Fruit fly (Drosophila melanogaster) whole organism, embryonic: ENCODE data around the gene vari.

Source experiments
- Blimp-1 ChIP-seq: fragments of 200-800 bp; sonication (Bioruptor generic); optimal IDR thresholded peaks from 3 replicates; lab custom pipeline; 2018; ENCODE audit warnings: missing biosample characterization, missing genetic modification characterization, mild to moderate bottlenecking, moderate library complexity, missing genetic modification reagents
- CG10654 ChIP-seq: fragments of 200-800 bp; sonication (Bioruptor generic); optimal IDR thresholded peaks from 2 replicates; lab custom pipeline; 2016; ENCODE audit warnings: missing biosample characterization, missing genetic modification characterization
- CG11247 ChIP-seq: fragments of 200-800 bp; sonication (Bioruptor generic); IDR thresholded peaks from 2 replicates; pipeline ENCODE4 v1.3.6; 2022; ENCODE audit warnings: missing biosample characterization, missing genetic modification characterization
- CG12155 ChIP-seq: fragments of 200-800 bp; sonication (Bioruptor generic); optimal IDR thresholded peaks from 3 replicates; lab custom pipeline; 2016; ENCODE audit warnings: missing biosample characterization, missing genetic modification characterization
- CG13624 ChIP-seq: fragments of 200-800 bp; sonication (Bioruptor generic); optimal IDR thresholded peaks from 2 replicates; lab custom pipeline; 2016; ENCODE audit warnings: missing biosample characterization, missing genetic modification characterization
- CG13775 ChIP-seq: fragments of 200-800 bp; sonication (Bioruptor generic); optimal IDR thresholded peaks from 3 replicates; lab custom pipeline; 2017; ENCODE audit warnings: missing biosample characterization, mild to moderate bottlenecking, missing genetic modification characterization
- CG13894 ChIP-seq: fragments of 200-800 bp; sonication (Bioruptor generic); optimal IDR thresholded peaks from 3 replicates; lab custom pipeline; 2018; ENCODE audit warnings: missing biosample characterization, mild to moderate bottlenecking, missing genetic modification characterization, moderate library complexity
- CG15073 ChIP-seq: fragments of 200-800 bp; sonication (Bioruptor generic); optimal IDR thresholded peaks from 2 replicates; lab custom pipeline; 2016; ENCODE audit warnings: missing biosample characterization, missing genetic modification characterization
- CG16863 ChIP-seq: fragments of 200-800 bp; sonication (Bioruptor generic); optimal IDR thresholded peaks from 3 replicates; lab custom pipeline; 2016; ENCODE audit warnings: missing biosample characterization, missing genetic modification characterization
- CG17829 ChIP-seq: fragments of 200-800 bp; optimal IDR thresholded peaks from 2 replicates; lab custom pipeline; 2019; ENCODE audit warnings: missing biosample characterization, mild to moderate bottlenecking, missing genetic modification characterization, moderate library complexity
- CG32767 ChIP-seq: fragments of 200-800 bp; sonication (Bioruptor generic); IDR thresholded peaks from 2 replicates; pipeline ENCODE4 v1.3.6; 2022; ENCODE audit warnings: missing biosample characterization, missing genetic modification characterization
- CG33213 ChIP-seq: fragments of 200-800 bp; sonication (Bioruptor generic); optimal IDR thresholded peaks from 3 replicates; lab custom pipeline; 2016; ENCODE audit warnings: missing biosample characterization, missing genetic modification characterization
- CG34224 ChIP-seq: fragments of 200-800 bp; sonication (Bioruptor generic); IDR thresholded peaks from 3 replicates; pipeline ENCODE4 v1.3.6; 2022; ENCODE audit warnings: missing biosample characterization, missing genetic modification characterization; ENCODE audit not compliant: partially characterized antibody
- CG3726 ChIP-seq: fragments of 200-800 bp; sonication (Bioruptor generic); IDR thresholded peaks from 3 replicates; pipeline ENCODE4, ENCODE4 v1.3.6; 2022; ENCODE audit warnings: missing biosample characterization, missing genetic modification characterization
- CG3838 ChIP-seq: fragments of 200-800 bp; sonication (Bioruptor generic); optimal IDR thresholded peaks from 3 replicates; lab custom pipeline; 2016; ENCODE audit warnings: missing biosample characterization, missing genetic modification characterization
- CG42726 ChIP-seq: fragments of 200-800 bp; sonication (Bioruptor generic); IDR thresholded peaks from 2 replicates; pipeline ENCODE4 v1.3.6; 2022; ENCODE audit warnings: missing biosample characterization, missing genetic modification characterization; ENCODE audit not compliant: partially characterized antibody
- CG4707 ChIP-seq: fragments of 200-800 bp; sonication (Bioruptor generic); optimal IDR thresholded peaks from 2 replicates; lab custom pipeline; 2018; ENCODE audit warnings: missing biosample characterization, mild to moderate bottlenecking, missing genetic modification characterization, moderate library complexity
- CG4730 ChIP-seq: fragments of 200-800 bp; sonication (Bioruptor generic); IDR thresholded peaks from 2 replicates; pipeline ENCODE4 v1.3.6; 2022; ENCODE audit warnings: missing biosample characterization, missing genetic modification characterization
- CG4820 ChIP-seq: fragments of 200-800 bp; sonication (Bioruptor generic); optimal IDR thresholded peaks from 3 replicates; lab custom pipeline; 2016; ENCODE audit warnings: missing biosample characterization, missing genetic modification characterization
- CG5245 ChIP-seq: fragments of 200-800 bp; sonication (Bioruptor generic); optimal IDR thresholded peaks from 3 replicates; lab custom pipeline; 2016; ENCODE audit warnings: missing biosample characterization, missing genetic modification characterization
- CG6683 ChIP-seq: fragments of 200-800 bp; sonication (Bioruptor generic); optimal IDR thresholded peaks from 2 replicates; lab custom pipeline; 2017; ENCODE audit warnings: missing biosample characterization, mild to moderate bottlenecking, missing genetic modification characterization, missing genetic modification reagents
- CG8089 ChIP-seq: fragments of 200-800 bp; sonication (Bioruptor generic); optimal IDR thresholded peaks from 3 replicates; lab custom pipeline; 2016; ENCODE audit warnings: missing biosample characterization, missing genetic modification characterization
- CG8478 ChIP-seq: fragments of >200 bp; optimal IDR thresholded peaks from 2 replicates; lab custom pipeline; 2018
- Dref ChIP-seq: fragments of 200-800 bp; sonication (Bioruptor generic); IDR thresholded peaks from 2 replicates; pipeline ENCODE4 v1.3.6; 2022; ENCODE audit warnings: missing biosample characterization, missing genetic modification characterization
- Gsc ChIP-seq: fragments of 200-800 bp; sonication (Bioruptor generic); IDR thresholded peaks from 2 replicates; pipeline ENCODE4 v1.3.6; 2022; ENCODE audit warnings: missing biosample characterization, missing genetic modification characterization
- HLH3B ChIP-seq: fragments of 200-800 bp; sonication (Bioruptor generic); IDR thresholded peaks from 2 replicates; pipeline ENCODE4 v1.3.6; 2022; ENCODE audit warnings: missing biosample characterization, missing genetic modification characterization
- Hand ChIP-seq: fragments of 200-800 bp; sonication (Bioruptor generic); optimal IDR thresholded peaks from 2 replicates; lab custom pipeline; 2017; ENCODE audit warnings: mild to moderate bottlenecking, missing biosample characterization, missing genetic modification reagents, missing genetic modification characterization
- Hsf ChIP-seq: fragments of 200-800 bp; sonication (Bioruptor generic); optimal IDR thresholded peaks from 3 replicates; lab custom pipeline; 2016; ENCODE audit warnings: missing biosample characterization, missing genetic modification characterization
- Lim3 ChIP-seq: fragments of 200-800 bp; sonication (Bioruptor generic); IDR thresholded peaks from 2 replicates; pipeline ENCODE4 v1.3.6; 2022; ENCODE audit warnings: missing biosample characterization, missing genetic modification characterization
- Nf-YB ChIP-seq: fragments of 200-800 bp; sonication (Bioruptor generic); optimal IDR thresholded peaks from 3 replicates; lab custom pipeline; 2019; ENCODE audit warnings: missing biosample characterization, mild to moderate bottlenecking, missing genetic modification characterization, moderate library complexity
- PHDP ChIP-seq: fragments of 200-800 bp; sonication (Bioruptor generic); optimal IDR thresholded peaks from 3 replicates; lab custom pipeline; 2018; ENCODE audit warnings: missing biosample characterization, mild to moderate bottlenecking, missing genetic modification characterization, moderate library complexity
- Vsx1 ChIP-seq: fragments of 200-800 bp; sonication (Bioruptor generic); optimal IDR thresholded peaks from 2 replicates; lab custom pipeline; 2017; ENCODE audit warnings: missing biosample characterization, mild to moderate bottlenecking, missing genetic modification characterization, missing genetic modification reagents
- bab2 ChIP-seq: fragments of 200-800 bp; sonication (Bioruptor generic); optimal IDR thresholded peaks from 2 replicates; lab custom pipeline; 2016; ENCODE audit warnings: missing biosample characterization, missing genetic modification characterization
- bowl ChIP-seq: fragments of 200-800 bp; sonication (Bioruptor generic); IDR thresholded peaks from 2 replicates; pipeline ENCODE4 v1.3.6; 2022; ENCODE audit warnings: missing biosample characterization, missing genetic modification characterization
- dmrt99B ChIP-seq: fragments of 200-800 bp; sonication (Bioruptor generic); optimal IDR thresholded peaks from 2 replicates; lab custom pipeline; 2018; ENCODE audit warnings: missing biosample characterization, mild to moderate bottlenecking, missing genetic modification characterization, moderate library complexity
- dysf ChIP-seq: fragments of 200-800 bp; sonication (Bioruptor generic); IDR thresholded peaks from 3 replicates; pipeline ENCODE4 v1.3.6; 2022; ENCODE audit warnings: missing biosample characterization, missing genetic modification characterization
- fd64A ChIP-seq: fragments of 200-800 bp; sonication (Bioruptor generic); optimal IDR thresholded peaks from 3 replicates; lab custom pipeline; 2018; ENCODE audit warnings: missing biosample characterization, mild to moderate bottlenecking, missing genetic modification characterization
- fu2 ChIP-seq: fragments of 200-800 bp; sonication (Bioruptor generic); optimal IDR thresholded peaks from 2 replicates; lab custom pipeline; 2016; ENCODE audit warnings: missing biosample characterization, missing genetic modification characterization
- gfzf ChIP-seq: fragments of 200-800 bp; sonication (Bioruptor generic); optimal IDR thresholded peaks from 2 replicates; lab custom pipeline; 2016; ENCODE audit warnings: missing biosample characterization, mild to moderate bottlenecking, missing genetic modification characterization, moderate library complexity
- kni ChIP-seq: fragments of 200-800 bp; sonication (Bioruptor generic); optimal IDR thresholded peaks from 3 replicates; lab custom pipeline; 2017; ENCODE audit warnings: mild to moderate bottlenecking, missing biosample characterization, missing genetic modification reagents, missing genetic modification characterization
- lab ChIP-seq: fragments of 200-800 bp; sonication (Bioruptor generic); optimal IDR thresholded peaks from 3 replicates; lab custom pipeline; 2017; ENCODE audit warnings: missing biosample characterization, missing genetic modification characterization, mild to moderate bottlenecking, moderate library complexity, missing genetic modification reagents
- maf-S ChIP-seq: fragments of 200-800 bp; sonication (Bioruptor generic); optimal IDR thresholded peaks from 2 replicates; lab custom pipeline; 2016; ENCODE audit warnings: missing biosample characterization, missing genetic modification characterization
- org-1 ChIP-seq: fragments of 200-800 bp; sonication (Bioruptor generic); optimal IDR thresholded peaks from 2 replicates; lab custom pipeline; 2017; ENCODE audit warnings: missing biosample characterization, missing genetic modification characterization
- otp ChIP-seq: fragments of 200-800 bp; sonication (Bioruptor generic); IDR thresholded peaks from 3 replicates; pipeline ENCODE4, ENCODE4 v1.3.6; 2022; ENCODE audit warnings: missing biosample characterization, missing genetic modification characterization
- rib ChIP-seq: fragments of 200-800 bp; sonication (Bioruptor generic); IDR thresholded peaks from 2 replicates; pipeline ENCODE4 v1.3.6; 2022; ENCODE audit warnings: missing biosample characterization, missing genetic modification characterization
- schlank ChIP-seq: fragments of 200-800 bp; sonication (Bioruptor generic); optimal IDR thresholded peaks from 2 replicates; lab custom pipeline; 2018; ENCODE audit warnings: missing biosample characterization, mild to moderate bottlenecking, missing genetic modification characterization
- sna ChIP-seq: fragments of 200-800 bp; sonication (Bioruptor generic); IDR thresholded peaks from 2 replicates; pipeline ENCODE4 v1.3.6; 2022; ENCODE audit warnings: missing biosample characterization, missing genetic modification characterization; ENCODE audit not compliant: partially characterized antibody
- stwl ChIP-seq: fragments of 200-800 bp; sonication (Bioruptor generic); optimal IDR thresholded peaks from 3 replicates; lab custom pipeline; 2018; ENCODE audit warnings: missing biosample characterization, mild to moderate bottlenecking, missing genetic modification characterization, moderate library complexity
- tup ChIP-seq: fragments of 200-800 bp; sonication (Bioruptor generic); optimal IDR thresholded peaks from 2 replicates; lab custom pipeline; 2016; ENCODE audit warnings: missing biosample characterization, mild to moderate bottlenecking, missing genetic modification characterization, moderate library complexity
- zfh2 ChIP-seq: fragments of 200-800 bp; sonication (Bioruptor generic); optimal IDR thresholded peaks from 2 replicates; lab custom pipeline; 2016; ENCODE audit warnings: missing biosample characterization, missing genetic modification characterization

vari gene

dm6 chr2L:20787271-20787791 lies 9.5 kb downstream of the vari start, which contains the start of gene Pomp (continued):
- TF ChIP-seq zfh2 (GFP tag; lab: Kevin White, UChicago) (peak; percentile 63), CG13624 (GFP tag; lab: Kevin White, UChicago) (peak; percentile 38), CG4820 (GFP tag; lab: Kevin White, UChicago) (peak; percentile 78), Hsf (GFP tag; lab: Kevin White, UChicago) (peak; percentile 77), gfzf (GFP tag; lab: Kevin White, UChicago) (peak; percentile 47), lab (GFP tag; lab: Kevin White, UChicago) (peak; percentile 93), CG4707 (peak; percentile 37), rib (GFP tag; lab: Robert Waterston, UW) (peak; percentile 86), Vsx1 (GFP tag; lab: Kevin White, UChicago) (peak; percentile 81), Lim3 (peak; percentile 48; the same call in 1 of the 2 replicates), fu2 (GFP tag; lab: Kevin White, UChicago) (peak; percentile 42), CG13775 (GFP tag; lab: Kevin White, UChicago) (peak; percentile 70), HLH3B (GFP tag; lab: Robert Waterston, UW) (peak; percentile 85), stwl (tag; lab: Kevin White, UChicago) (peak; percentile 92), CG33213 (GFP tag; lab: Kevin White, UChicago) (peak; percentile 80), CG17829 (tag; lab: Kevin White, UChicago) (peak; percentile 92), CG32767 (GFP tag; lab: Robert Waterston, UW) (peak; percentile 53; the same call in 1 of the 2 replicates), Dref (GFP tag; lab: Robert Waterston, UW) (peak; percentile 95), Blimp-1 (GFP tag; lab: Kevin White, UChicago) (peak; percentile 84), CG13894 (tag; lab: Kevin White, UChicago) (peak; percentile 81), CG16863 (GFP tag; lab: Kevin White, UChicago) (peak; percentile 97), CG34224 (GFP tag; lab: Robert Waterston, UW) (peak; percentile 72), CG42726 (GFP tag; lab: Robert Waterston, UW) (peak; percentile 55), Nf-YB (GFP tag; lab: Kevin White, UChicago) (peak; percentile 61), PHDP (peak; percentile 88), otp (GFP tag; lab: Robert Waterston, UW) (peak; percentile 86), Gsc (GFP tag; lab: Robert Waterston, UW) (peak; percentile 69), bab2 (peak; percentile 64), bowl (GFP tag; lab: Robert Waterston, UW) (peak; percentile 60; the same call in 1 of the 2 replicates), CG5245 (peak; percentile 86), CG15073 (peak; percentile 23), CG4730 (GFP tag; lab: Robert Waterston, UW) (peak; percentile 87), CG3726 (GFP tag; lab: Robert Waterston, UW) (peak; percentile 78), CG8089 (GFP tag; lab: Kevin White, UChicago) (peak; percentile 0), CG3838 (GFP tag; lab: Kevin White, UChicago) (no peak), CG6683 (peak; percentile 71), CG10654 (peak; percentile 85), kni (GFP tag; lab: Kevin White, UChicago) (no peak), maf-S (peak; percentile 62), org-1 (GFP tag; lab: Kevin White, UChicago) (peak; percentile 74), CG11247 (GFP tag; lab: Robert Waterston, UW) (peak; percentile 89), Hand (peak; percentile 23), sna (peak; percentile 47; the same call in 1 of the 2 replicates), tup (peak; percentile 72), dysf (GFP tag; lab: Robert Waterston, UW) (peak; percentile 94), CG8478 (no peak), fd64A (GFP tag; lab: Kevin White, UChicago) (peak; percentile 48), CG12155 (GFP tag; lab: Kevin White, UChicago) (peak; percentile 86), dmrt99B (tag; lab: Kevin White, UChicago) (peak; percentile 89), schlank (tag; lab: Kevin White, UChicago) (peak; percentile 62)
